Fruit fly (Drosophila melanogaster) whole organism, embryonic: Measurements from ENCODE around the gene AnxB9.

ENCODE experiments used
- ATbp ChIP-seq: fragments of 200-800 bp; sonication (Bioruptor generic); optimal IDR thresholded peaks from 2 replicates; lab custom pipeline; 2017; ENCODE audit warnings: missing biosample characterization, mild to moderate bottlenecking, missing genetic modification characterization, missing genetic modification reagents
- Ada2b ChIP-seq: fragments of 200-800 bp; sonication (Bioruptor generic); IDR thresholded peaks from 2 replicates; pipeline ENCODE4 v1.3.6; 2022; ENCODE audit warnings: missing biosample characterization, missing genetic modification characterization
- Atf3 ChIP-seq: fragments of 200-800 bp; sonication (Bioruptor generic); optimal IDR thresholded peaks from 3 replicates; lab custom pipeline; 2016; ENCODE audit warnings: missing biosample characterization, missing genetic modification characterization
- B-H1 ChIP-seq: fragments of 200-800 bp; sonication (Bioruptor generic); IDR thresholded peaks from 3 replicates; pipeline ENCODE4 v1.3.6; 2022; ENCODE audit warnings: missing biosample characterization, missing genetic modification characterization
- BEAF-32 ChIP-seq: fragments of 200-800 bp; sonication (Bioruptor generic); optimal IDR thresholded peaks from 3 replicates; lab custom pipeline; 2017; ENCODE audit warnings: missing biosample characterization, missing genetic modification characterization, mild to moderate bottlenecking, moderate library complexity, missing genetic modification reagents
- CG10321 ChIP-seq: fragments of 200-800 bp; sonication (Bioruptor generic); IDR thresholded peaks from 2 replicates; pipeline ENCODE4 v1.3.6; 2022; ENCODE audit warnings: missing biosample characterization, missing genetic modification characterization
- CG10462 ChIP-seq: fragments of 200-800 bp; sonication (Bioruptor generic); optimal IDR thresholded peaks from 2 replicates; lab custom pipeline; 2016; ENCODE audit warnings: missing biosample characterization, missing genetic modification characterization
- CG11504 ChIP-seq: fragments of 200-800 bp; sonication (Bioruptor generic); optimal IDR thresholded peaks from 3 replicates; lab custom pipeline; 2019; ENCODE audit warnings: missing biosample characterization, mild to moderate bottlenecking, missing genetic modification characterization, moderate library complexity
- CG12942 ChIP-seq: fragments of 200-800 bp; sonication (Bioruptor generic); optimal IDR thresholded peaks from 3 replicates; lab custom pipeline; 2016; ENCODE audit warnings: missing biosample characterization, missing genetic modification characterization
- CG15514 ChIP-seq: fragments of 200-800 bp; sonication (Bioruptor generic); optimal IDR thresholded peaks from 3 replicates; lab custom pipeline; 2017; ENCODE audit warnings: missing biosample characterization, missing genetic modification characterization, mild to moderate bottlenecking, moderate library complexity, missing genetic modification reagents
- CG17328 ChIP-seq: fragments of 200-800 bp; sonication (Bioruptor generic); IDR thresholded peaks from 2 replicates; pipeline ENCODE4 v1.3.6; 2022; ENCODE audit warnings: missing biosample characterization, missing genetic modification characterization
- CG17612 ChIP-seq: fragments of 200-800 bp; sonication (Bioruptor generic); IDR thresholded peaks from 2 replicates; pipeline ENCODE4 v1.3.6; 2022; ENCODE audit warnings: missing biosample characterization, missing genetic modification characterization
- CG31224 ChIP-seq: fragments of 200-800 bp; sonication (Bioruptor generic); IDR thresholded peaks from 2 replicates; pipeline ENCODE4 v1.3.6; 2022; ENCODE audit warnings: missing biosample characterization, missing genetic modification characterization
- CG42726 ChIP-seq: fragments of 200-800 bp; sonication (Bioruptor generic); IDR thresholded peaks from 2 replicates; pipeline ENCODE4 v1.3.6; 2022; ENCODE audit warnings: missing biosample characterization, missing genetic modification characterization; ENCODE audit not compliant: partially characterized antibody
- CG43689 ChIP-seq: fragments of 200-800 bp; sonication (Bioruptor generic); IDR thresholded peaks from 2 replicates; pipeline ENCODE4 v1.3.6; 2022; ENCODE audit warnings: missing biosample characterization, missing genetic modification characterization
- CG6254 ChIP-seq: fragments of 200-800 bp; sonication (Bioruptor generic); optimal IDR thresholded peaks from 3 replicates; lab custom pipeline; 2017; ENCODE audit warnings: mild to moderate bottlenecking, missing biosample characterization, missing genetic modification reagents, missing genetic modification characterization
- CG7372 ChIP-seq: fragments of 200-800 bp; sonication (Bioruptor generic); IDR thresholded peaks from 2 replicates; pipeline ENCODE4 v1.3.6; 2022; ENCODE audit warnings: missing biosample characterization, missing genetic modification characterization
- CG7786 ChIP-seq: fragments of 200-800 bp; sonication (Bioruptor generic); optimal IDR thresholded peaks from 2 replicates; lab custom pipeline; 2016; ENCODE audit warnings: missing biosample characterization, missing genetic modification characterization
- CoRest ChIP-seq: fragments of 200-800 bp; sonication (Bioruptor generic); optimal IDR thresholded peaks from 3 replicates; lab custom pipeline; 2018; ENCODE audit warnings: missing biosample characterization, mild to moderate bottlenecking, missing genetic modification characterization, moderate library complexity
- D ChIP-seq, 2 experiments: fragments of 200-800 bp in 1 of 2; fragments of >200 bp in 1 of 2; sonication (Bioruptor generic) in 1 of 2; optimal IDR thresholded peaks; 2 replicates in 1 of 2; 3 replicates in 1 of 2; lab custom pipeline; 2017; ENCODE audit warnings: mild to moderate bottlenecking in 1 of 2, missing biosample characterization in 1 of 2, missing genetic modification characterization in 1 of 2, missing genetic modification reagents in 1 of 2
- Doc3 ChIP-seq: fragments of 200-800 bp; sonication (Bioruptor generic); IDR thresholded peaks from 3 replicates; pipeline ENCODE4 v1.3.6; 2022; ENCODE audit warnings: missing biosample characterization, missing genetic modification characterization; ENCODE audit not compliant: partially characterized antibody
- Dp ChIP-seq: fragments of 200-800 bp; sonication (Bioruptor generic); optimal IDR thresholded peaks from 2 replicates; lab custom pipeline; 2018; ENCODE audit warnings: missing biosample characterization, mild to moderate bottlenecking, missing genetic modification characterization, moderate library complexity
- Dref ChIP-seq: fragments of 200-800 bp; sonication (Bioruptor generic); IDR thresholded peaks from 2 replicates; pipeline ENCODE4 v1.3.6; 2022; ENCODE audit warnings: missing biosample characterization, missing genetic modification characterization
- HLHmδ ChIP-seq: fragments of 200-800 bp; sonication (Bioruptor generic); optimal IDR thresholded peaks from 2 replicates; lab custom pipeline; 2018; ENCODE audit warnings: missing biosample characterization, mild to moderate bottlenecking, missing genetic modification characterization, moderate library complexity
- Hmr ChIP-seq: fragments of 200-800 bp; sonication (Bioruptor generic); optimal IDR thresholded peaks from 3 replicates; lab custom pipeline; 2017; ENCODE audit warnings: mild to moderate bottlenecking, missing biosample characterization, missing genetic modification reagents, missing genetic modification characterization
- Med ChIP-seq: fragments of 200-800 bp; sonication (Bioruptor generic); peaks from one replicate; lab custom pipeline; 2016; ENCODE audit warnings: missing biosample characterization, missing genetic modification characterization, mild to moderate bottlenecking, inconsistent platforms, moderate library complexity
- Mes4 ChIP-seq: fragments of 200-800 bp; sonication (Bioruptor generic); optimal IDR thresholded peaks from 2 replicates; lab custom pipeline; 2016; ENCODE audit warnings: missing biosample characterization, missing genetic modification characterization
- Neu2 ChIP-seq: fragments of 200-800 bp; sonication (Bioruptor generic); optimal IDR thresholded peaks from 3 replicates; lab custom pipeline; 2016; ENCODE audit warnings: missing biosample characterization, missing genetic modification characterization, borderline replicate concordance
- Rfx ChIP-seq: fragments of 200-800 bp; sonication (Bioruptor generic); IDR thresholded peaks from 2 replicates; pipeline ENCODE4 v1.3.6; 2022; ENCODE audit warnings: missing biosample characterization, missing genetic modification characterization
- Rx ChIP-seq: fragments of 200-800 bp; sonication (Bioruptor generic); IDR thresholded peaks from 2 replicates; pipeline ENCODE4 v1.3.6; 2022; ENCODE audit warnings: missing biosample characterization, missing genetic modification characterization
- Tbp ChIP-seq: fragments of >200 bp; optimal IDR thresholded peaks from 2 replicates; lab custom pipeline; 2018; ENCODE audit warnings: missing biosample characterization, missing genetic modification characterization
- YL-1 ChIP-seq: fragments of 200-800 bp; sonication (Bioruptor generic); optimal IDR thresholded peaks from 3 replicates; lab custom pipeline; 2017; ENCODE audit warnings: missing biosample characterization, mild to moderate bottlenecking, missing genetic modification characterization
- dan ChIP-seq: fragments of 200-800 bp; sonication (Bioruptor generic); IDR thresholded peaks from 2 replicates; pipeline ENCODE4 v1.3.6; 2022; ENCODE audit warnings: missing biosample characterization, missing genetic modification characterization
- dati ChIP-seq: fragments of 200-800 bp; sonication (Bioruptor generic); IDR thresholded peaks from 2 replicates; pipeline ENCODE4 v1.3.6; 2022; ENCODE audit warnings: missing biosample characterization, missing genetic modification characterization
- dm ChIP-seq: fragments of 200-800 bp; sonication (Bioruptor generic); optimal IDR thresholded peaks from 3 replicates; lab custom pipeline; 2016; ENCODE audit warnings: missing biosample characterization, missing genetic modification characterization
- dpn ChIP-seq, 2 experiments: fragments of 200-800 bp; sonication (Bioruptor generic); optimal IDR thresholded peaks; 3 replicates each; lab custom pipeline; 2016; ENCODE audit warnings: missing biosample characterization in 2 of 2, missing genetic modification characterization in 2 of 2
- emc ChIP-seq: fragments of 200-800 bp; sonication (Bioruptor generic); optimal IDR thresholded peaks from 2 replicates; lab custom pipeline; 2016; ENCODE audit warnings: missing biosample characterization, missing genetic modification characterization
- gcm2 ChIP-seq: fragments of 200-800 bp; sonication (Bioruptor generic); optimal IDR thresholded peaks from 2 replicates; lab custom pipeline; 2016; ENCODE audit warnings: missing biosample characterization, missing genetic modification characterization
- gt ChIP-seq: fragments of 200-800 bp; sonication (Bioruptor generic); IDR thresholded peaks from 2 replicates; pipeline ENCODE4 v1.3.6; 2022; ENCODE audit warnings: missing biosample characterization, missing genetic modification characterization
- her ChIP-seq: fragments of 200-800 bp; sonication (Bioruptor generic); optimal IDR thresholded peaks from 2 replicates; lab custom pipeline; 2016; ENCODE audit warnings: missing biosample characterization, missing genetic modification characterization
- inv ChIP-seq: fragments of 200-800 bp; sonication (Bioruptor generic); IDR thresholded peaks from 2 replicates; pipeline ENCODE4 v1.3.6; 2022; ENCODE audit warnings: missing biosample characterization, missing genetic modification characterization; ENCODE audit not compliant: partially characterized antibody
- kay ChIP-seq: fragments of 200-800 bp; sonication (Bioruptor generic); optimal IDR thresholded peaks from 2 replicates; lab custom pipeline; 2016; ENCODE audit warnings: missing biosample characterization, missing genetic modification characterization
- klu ChIP-seq: fragments of 200-800 bp; sonication (Bioruptor generic); IDR thresholded peaks from 2 replicates; pipeline ENCODE4 v1.3.6; 2022; ENCODE audit warnings: missing biosample characterization, missing genetic modification characterization
- knrl ChIP-seq: fragments of 200-800 bp; sonication (Bioruptor generic); IDR thresholded peaks from 3 replicates; pipeline ENCODE4 v1.3.6; 2022; ENCODE audit warnings: missing biosample characterization, missing genetic modification characterization; ENCODE audit not compliant: partially characterized antibody
- pan ChIP-seq, 4 experiments: fragments of >200 bp in 3 of 4; fragments of 200-800 bp in 1 of 4; sonication (Bioruptor generic) in 1 of 4; optimal IDR thresholded peaks in 3 of 4; IDR thresholded peaks in 1 of 4; 2 replicates each; pipeline versions ENCODE4 v1.3.6 to Lab custom; 2017 to 2022; ENCODE audit warnings: missing biosample characterization in 2 of 4, missing genetic modification characterization in 2 of 4, mixed read lengths in 1 of 4
- psq ChIP-seq: fragments of 200-800 bp; sonication (Bioruptor generic); optimal IDR thresholded peaks from 2 replicates; lab custom pipeline; 2017; ENCODE audit warnings: missing biosample characterization, missing genetic modification characterization
- rib ChIP-seq: fragments of 200-800 bp; sonication (Bioruptor generic); IDR thresholded peaks from 2 replicates; pipeline ENCODE4 v1.3.6; 2022; ENCODE audit warnings: missing biosample characterization, missing genetic modification characterization
- salm ChIP-seq: fragments of 200-800 bp; sonication (Bioruptor generic); optimal IDR thresholded peaks from 2 replicates; lab custom pipeline; 2018; ENCODE audit warnings: missing biosample characterization, mild to moderate bottlenecking, missing genetic modification characterization
- tin ChIP-seq: fragments of 200-800 bp; sonication (Bioruptor generic); optimal IDR thresholded peaks from 3 replicates; lab custom pipeline; 2016; ENCODE audit warnings: missing biosample characterization, missing genetic modification characterization

Gene AnxB9

DNA sequence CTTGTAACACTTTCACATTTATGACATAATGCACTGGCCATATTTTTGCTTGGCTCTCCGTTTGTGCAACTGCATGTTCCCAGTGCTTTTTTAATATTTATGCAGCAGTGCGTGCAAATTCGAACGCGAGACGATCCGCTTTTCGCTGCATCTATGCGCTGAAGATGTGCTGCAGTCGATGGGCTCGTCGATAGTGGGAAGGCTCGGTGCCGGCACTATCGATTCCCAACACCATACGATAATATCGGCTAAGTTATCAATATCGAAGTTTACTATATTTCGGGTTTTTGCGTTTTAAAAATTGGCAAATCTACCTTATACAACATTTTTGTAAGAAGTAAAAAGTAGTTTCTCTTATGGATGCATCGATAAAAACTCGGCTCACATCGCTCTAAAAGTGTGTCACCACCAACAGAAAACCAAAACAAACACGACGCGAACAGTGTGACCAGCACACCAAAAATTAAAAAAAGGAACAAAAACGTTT is 32.6 kb downstream of the AnxB9 start, which contains the start of gene RhoGAP93B (continued):
- TF ChIP-seq Mes4 (GFP tag; lab: Kevin White, UChicago): peak; percentile 81
- peak; percentile 58 for TF ChIP-seq dan (GFP tag; lab: Robert Waterston, UW)
- TF ChIP-seq CG17612: peak; percentile 78
- no peak for TF ChIP-seq pan (optimal IDR thresholded peaks at IDR 0.05; lab: Kevin White, UChicago)
- TF ChIP-seq pan (GFP tag; optimal IDR thresholded peaks at IDR 0.05 in 1 of 2, IDR thresholded peaks at IDR 0.05 in 1 of 2): peak in 1 of 2 experiments; percentile 82
- TF ChIP-seq gcm2 (GFP tag; lab: Kevin White, UChicago): no peak
- peak; percentile 27; the same call in 1 of the 2 replicates for TF ChIP-seq CG10321 (GFP tag; lab: Robert Waterston, UW)
- peak; percentile 99 for TF ChIP-seq Med (GFP tag; lab: Kevin White, UChicago)
- peak; percentile 8 for TF ChIP-seq salm (tag; lab: Kevin White, UChicago)
- no peak for TF ChIP-seq ATbp (GFP tag; lab: Kevin White, UChicago)
- TF ChIP-seq CG15514 (GFP tag; lab: Kevin White, UChicago): peak; percentile 90
- peak; percentile 100 for TF ChIP-seq CG42726 (GFP tag; lab: Robert Waterston, UW)
- peak; percentile 78 for TF ChIP-seq tin (GFP tag; lab: Kevin White, UChicago)
- peak; percentile 100 for TF ChIP-seq knrl (GFP tag; lab: Robert Waterston, UW)
- TF ChIP-seq klu (GFP tag; lab: Robert Waterston, UW): peak; percentile 84
- peak; percentile 91 for TF ChIP-seq Rfx (GFP tag; lab: Robert Waterston, UW)
- TF ChIP-seq YL-1: peak; percentile 91
- peak; percentile 77 for TF ChIP-seq Dp (GFP tag; lab: Kevin White, UChicago)
- peak; percentile 88 for TF ChIP-seq rib (GFP tag; lab: Robert Waterston, UW)
- TF ChIP-seq Tbp: no peak
- no peak for TF ChIP-seq CG43689
- TF ChIP-seq kay (GFP tag; lab: Kevin White, UChicago): peak; percentile 64
- peak; percentile 57 for TF ChIP-seq HLHmδ (GFP tag; lab: Kevin White, UChicago)
- TF ChIP-seq Hmr (GFP tag; lab: Kevin White, UChicago): peak; percentile 79
- peak; percentile 93 for TF ChIP-seq CG7372 (GFP tag; lab: Robert Waterston, UW)
- TF ChIP-seq CG10462 (GFP tag; lab: Kevin White, UChicago): peak; percentile 26
- peak; percentile 82 for TF ChIP-seq B-H1 (GFP tag; lab: Robert Waterston, UW)
- TF ChIP-seq dati (GFP tag; lab: Robert Waterston, UW): peak; percentile 52; the same call in 1 of the 2 replicates
- TF ChIP-seq Atf3 (GFP tag; lab: Kevin White, UChicago): peak; percentile 86
- TF ChIP-seq CG7786 (GFP tag; lab: Kevin White, UChicago): peak; percentile 93
- TF ChIP-seq CG6254: peak; percentile 74
- peak; percentile 83 for TF ChIP-seq Rx (GFP tag; lab: Robert Waterston, UW)
- peak; percentile 81 for TF ChIP-seq CG11504
- peak; percentile 86 for TF ChIP-seq dpn (GFP tag; optimal IDR thresholded peaks at IDR 0.05; lab: Kevin White, UChicago)
- TF ChIP-seq inv (GFP tag; lab: Robert Waterston, UW): peak; percentile 100
- peak; percentile 88 for TF ChIP-seq CG17328 (GFP tag; lab: Robert Waterston, UW)
- TF ChIP-seq emc (GFP tag; lab: Kevin White, UChicago): peak; percentile 84
- TF ChIP-seq Dref (GFP tag; lab: Robert Waterston, UW): peak; percentile 88
- peak; percentile 5 for TF ChIP-seq D (optimal IDR thresholded peaks at IDR 0.05; lab: Kevin White, UChicago)
- TF ChIP-seq D (GFP tag; optimal IDR thresholded peaks at IDR 0.05; lab: Kevin White, UChicago): peak; percentile 55
- peak; percentile 63 for TF ChIP-seq Neu2 (GFP tag; lab: Kevin White, UChicago)
- TF ChIP-seq CG12942: peak; percentile 77
- peak; percentile 90 for TF ChIP-seq dm
- peak; percentile 69 for TF ChIP-seq her (GFP tag; lab: Kevin White, UChicago)
- peak; percentile 100 for TF ChIP-seq BEAF-32 (GFP tag; lab: Kevin White, UChicago)
- TF ChIP-seq Ada2b: peak; percentile 90
- peak; percentile 80 for TF ChIP-seq gt (GFP tag; lab: Robert Waterston, UW)
- peak; percentile 77 for TF ChIP-seq psq (GFP tag; lab: Kevin White, UChicago)
- peak; percentile 100 for TF ChIP-seq Doc3 (GFP tag; lab: Robert Waterston, UW)
- TF ChIP-seq CoRest (tag; lab: Kevin White, UChicago): peak; percentile 83
- peak; percentile 85 for TF ChIP-seq CG31224 (GFP tag; lab: Robert Waterston, UW)
